Worm (Caenorhabditis elegans) whole organism, L1 larva: ENCODE measurements around the gene nlp-46.

Experiments used
- C04F5.9 ChIP-seq: sonication (generic microtip); optimal IDR thresholded peaks from 2 replicates; lab custom pipeline; 2016; ENCODE audit warnings: missing genetic modification characterization, missing compliant biosample characterization
- C16A3.4 ChIP-seq: fragments of 150-350 bp; optimal IDR thresholded peaks from 2 replicates; lab custom pipeline; 2014; ENCODE audit warnings: missing biosample characterization, missing genetic modification characterization
- F16B12.6 ChIP-seq: fragments of 150-350 bp; optimal IDR thresholded peaks from 2 replicates; lab custom pipeline; 2014; ENCODE audit warnings: missing biosample characterization, missing genetic modification characterization
- Y116A8C.19 ChIP-seq: sonication (generic microtip); optimal IDR thresholded peaks from 2 replicates; lab custom pipeline; 2016; ENCODE audit warnings: missing compliant biosample characterization, missing genetic modification characterization, borderline replicate concordance
- aha-1 ChIP-seq: fragments of 150-350 bp; optimal IDR thresholded peaks from 2 replicates; lab custom pipeline; 2014; ENCODE audit warnings: missing biosample characterization, missing genetic modification characterization
- aly-2 ChIP-seq: fragments of 150-350 bp; optimal IDR thresholded peaks from 2 replicates; lab custom pipeline; 2014; ENCODE audit warnings: missing biosample characterization, missing genetic modification characterization
- ama-1 ChIP-seq: fragments of 150-350 bp; optimal IDR thresholded peaks from 2 replicates; lab custom pipeline; 2014
- blmp-1 ChIP-seq: fragments of 150-350 bp; optimal IDR thresholded peaks from 2 replicates; lab custom pipeline; 2014; ENCODE audit warnings: missing biosample characterization, missing genetic modification characterization
- ceh-63 ChIP-seq: fragments of 200-800 bp; sonication (Bioruptor generic); optimal IDR thresholded peaks from 2 replicates; lab custom pipeline; 2018; ENCODE audit warnings: mild to moderate bottlenecking, missing genetic modification characterization, missing compliant biosample characterization
- ceh-8 ChIP-seq: fragments of 200-800 bp; sonication (Bioruptor generic); optimal IDR thresholded peaks from 2 replicates; lab custom pipeline; 2018; ENCODE audit warnings: mild to moderate bottlenecking, missing genetic modification characterization, moderate library complexity, missing compliant biosample characterization
- ceh-82 ChIP-seq, 3 experiments: fragments of 150-350 bp in 1 of 3; sonication (generic microtip) in 2 of 3; optimal IDR thresholded peaks; 2 replicates each; lab custom pipeline; 2014 to 2017; ENCODE audit warnings: missing biosample characterization in 3 of 3, missing genetic modification characterization in 3 of 3
- ces-1 ChIP-seq: fragments of 150-350 bp; optimal IDR thresholded peaks from 2 replicates; lab custom pipeline; 2014; ENCODE audit warnings: missing biosample characterization, missing genetic modification reagents, missing genetic modification characterization
- efl-1 ChIP-seq, 4 experiments: fragments of 150-350 bp; optimal IDR thresholded peaks in 3 of 4; peaks in 1 of 4; 1 replicate in 1 of 4; 2 replicates in 3 of 4; lab custom pipeline; 2014; ENCODE audit warnings: missing biosample characterization in 2 of 4, missing genetic modification characterization in 2 of 4, missing genetic modification reagents in 2 of 4
- efl-3 ChIP-seq: fragments of 200-800 bp; sonication (Bioruptor generic); optimal IDR thresholded peaks from 2 replicates; lab custom pipeline; 2018; ENCODE audit warnings: mild to moderate bottlenecking, missing genetic modification characterization, missing compliant biosample characterization
- egl-27 ChIP-seq, 2 experiments: fragments of 150-350 bp in 1 of 2; sonication (generic microtip); optimal IDR thresholded peaks; 3 replicates each; lab custom pipeline; 2017 to 2018; ENCODE audit warnings: missing biosample characterization in 2 of 2, missing genetic modification characterization in 2 of 2, missing genetic modification reagents in 2 of 2
- elt-2 ChIP-seq: sonication (generic microtip); optimal IDR thresholded peaks from 2 replicates; lab custom pipeline; 2016; ENCODE audit warnings: missing genetic modification characterization, mild to moderate bottlenecking, inconsistent platforms, missing compliant biosample characterization, missing genetic modification reagents
- elt-3 ChIP-seq, 6 experiments: fragments of 150-350 bp in 1 of 6; sonication (generic microtip); optimal IDR thresholded peaks; 2 replicates each; lab custom pipeline; 2017 to 2018; ENCODE audit warnings: missing biosample characterization in 6 of 6, missing genetic modification characterization in 6 of 6, inconsistent platforms in 1 of 6
- ets-5 ChIP-seq: fragments of 200-800 bp; sonication (Bioruptor generic); IDR thresholded peaks from 2 replicates; pipeline ENCODE4 v1.3.6; 2022; ENCODE audit warnings: missing genetic modification characterization, missing compliant biosample characterization
- fkh-8 ChIP-seq: sonication (generic microtip); optimal IDR thresholded peaks from 2 replicates; lab custom pipeline; 2016; ENCODE audit warnings: mild to moderate bottlenecking, missing genetic modification characterization, missing compliant biosample characterization
- fos-1 ChIP-seq: fragments of 150-350 bp; optimal IDR thresholded peaks from 2 replicates; lab custom pipeline; 2014; ENCODE audit warnings: missing biosample characterization, missing genetic modification characterization
- hlh-17 ChIP-seq: fragments of 200-800 bp; sonication (Bioruptor generic); optimal IDR thresholded peaks from 2 replicates; lab custom pipeline; 2018; ENCODE audit warnings: missing genetic modification characterization, mild to moderate bottlenecking, missing compliant biosample characterization, moderate library complexity, borderline replicate concordance
- hpl-2 ChIP-seq: fragments of 150-350 bp; optimal IDR thresholded peaks from 2 replicates; lab custom pipeline; 2014; ENCODE audit warnings: missing biosample characterization, missing genetic modification reagents, missing genetic modification characterization
- isw-1 ChIP-seq: fragments of 200-800 bp; sonication (Bioruptor generic); IDR thresholded peaks from 2 replicates; pipeline ENCODE4 v1.3.6; 2022; ENCODE audit warnings: missing genetic modification characterization, missing compliant biosample characterization
- jun-1 ChIP-seq: fragments of 150-350 bp; optimal IDR thresholded peaks from 2 replicates; lab custom pipeline; 2014; ENCODE audit warnings: missing biosample characterization, missing genetic modification reagents, missing genetic modification characterization
- lin-13 ChIP-seq: fragments of 150-350 bp; optimal IDR thresholded peaks from 2 replicates; lab custom pipeline; 2014; ENCODE audit warnings: missing biosample characterization, missing genetic modification reagents, missing genetic modification characterization
- lin-14 ChIP-seq: fragments of 200-800 bp; sonication (Bioruptor generic); optimal IDR thresholded peaks from 2 replicates; lab custom pipeline; 2018; ENCODE audit warnings: mild to moderate bottlenecking, missing genetic modification characterization, moderate library complexity, missing compliant biosample characterization
- lin-35 ChIP-seq, 2 experiments: fragments of 150-350 bp; optimal IDR thresholded peaks; 2 replicates each; lab custom pipeline; 2014; ENCODE audit warnings: missing biosample characterization in 2 of 2, missing genetic modification characterization in 2 of 2, missing genetic modification reagents in 2 of 2
- lin-39 ChIP-seq: fragments of 150-350 bp; optimal IDR thresholded peaks from 2 replicates; lab custom pipeline; 2014; ENCODE audit warnings: missing biosample characterization, missing genetic modification reagents, missing genetic modification characterization
- lsy-2 ChIP-seq, 2 experiments: fragments of 150-350 bp; optimal IDR thresholded peaks; 2 replicates each; lab custom pipeline; 2014; ENCODE audit warnings: missing biosample characterization in 2 of 2, missing genetic modification characterization in 2 of 2
- mab-9 ChIP-seq: fragments of 200-800 bp; sonication (Bioruptor generic); IDR thresholded peaks from 2 replicates; pipeline ENCODE4 v1.3.6; 2022; ENCODE audit warnings: missing genetic modification reagents, missing genetic modification characterization, missing compliant biosample characterization
- mdl-1 ChIP-seq, 2 experiments: fragments of 150-350 bp; optimal IDR thresholded peaks; 2 replicates each; lab custom pipeline; 2014 to 2017; ENCODE audit warnings: missing biosample characterization in 2 of 2, missing genetic modification characterization in 2 of 2, inconsistent platforms in 1 of 2
- mep-1 ChIP-seq: fragments of 150-350 bp; optimal IDR thresholded peaks from 2 replicates; lab custom pipeline; 2014; ENCODE audit warnings: missing biosample characterization, missing genetic modification characterization
- nhr-19 ChIP-seq: fragments of 200-800 bp; sonication (Bioruptor generic); conservative IDR thresholded peaks from 2 replicates; pipeline ENCODE4 v1.3.6; 2022; ENCODE audit warnings: missing genetic modification characterization, missing compliant biosample characterization
- nhr-237 ChIP-seq: fragments of 150-350 bp; optimal IDR thresholded peaks from 2 replicates; lab custom pipeline; 2014; ENCODE audit warnings: missing biosample characterization, missing genetic modification characterization
- nhr-28 ChIP-seq: fragments of 150-350 bp; optimal IDR thresholded peaks from 2 replicates; lab custom pipeline; 2014; ENCODE audit warnings: missing biosample characterization, missing genetic modification characterization
- nhr-47 ChIP-seq: sonication (generic microtip); optimal IDR thresholded peaks from 2 replicates; lab custom pipeline; 2016; ENCODE audit warnings: mild to moderate bottlenecking, missing genetic modification characterization, moderate library complexity, missing compliant biosample characterization
- nhr-71 ChIP-seq: sonication (generic microtip); optimal IDR thresholded peaks from 2 replicates; lab custom pipeline; 2016; ENCODE audit warnings: mild to moderate bottlenecking, missing genetic modification characterization, moderate library complexity, missing compliant biosample characterization
- nhr-85 ChIP-seq: sonication (generic microtip); peaks from one replicate; lab custom pipeline; 2016; ENCODE audit warnings: missing genetic modification characterization, inconsistent platforms, missing compliant biosample characterization
- nhr-90 ChIP-seq: sonication (generic microtip); optimal IDR thresholded peaks from 2 replicates; lab custom pipeline; 2016; ENCODE audit warnings: mild to moderate bottlenecking, missing genetic modification characterization, missing compliant biosample characterization; ENCODE audit not compliant: poor library complexity
- pag-3 ChIP-seq: sonication (generic microtip); optimal IDR thresholded peaks from 2 replicates; lab custom pipeline; 2017; ENCODE audit warnings: missing genetic modification characterization, mild to moderate bottlenecking, missing compliant biosample characterization, antibody characterized with exemption, borderline replicate concordance; ENCODE audit not compliant: insufficient read depth
- pax-3 ChIP-seq: fragments of 200-800 bp; sonication (Bioruptor generic); optimal IDR thresholded peaks from 2 replicates; lab custom pipeline; 2018; ENCODE audit warnings: mild to moderate bottlenecking, missing genetic modification characterization, moderate library complexity, missing compliant biosample characterization
- pqm-1 ChIP-seq: sonication (generic microtip); optimal IDR thresholded peaks from 3 replicates; lab custom pipeline; 2017; ENCODE audit warnings: missing biosample characterization, missing genetic modification characterization
- rnt-1 ChIP-seq: sonication (generic microtip); optimal IDR thresholded peaks from 2 replicates; lab custom pipeline; 2016; ENCODE audit warnings: mild to moderate bottlenecking, missing genetic modification characterization, moderate library complexity, missing compliant biosample characterization
- skn-1 ChIP-seq: fragments of 150-350 bp; optimal IDR thresholded peaks from 2 replicates; lab custom pipeline; 2014; ENCODE audit warnings: missing biosample characterization, missing genetic modification characterization
- snu-23 ChIP-seq: sonication (generic microtip); optimal IDR thresholded peaks from 2 replicates; lab custom pipeline; 2016; ENCODE audit warnings: missing genetic modification characterization, missing compliant biosample characterization
- sox-4 ChIP-seq: sonication (generic microtip); optimal IDR thresholded peaks from 2 replicates; lab custom pipeline; 2016; ENCODE audit warnings: missing genetic modification characterization, missing compliant biosample characterization
- sptf-1 ChIP-seq: fragments of 150-350 bp; optimal IDR thresholded peaks from 2 replicates; lab custom pipeline; 2014; ENCODE audit warnings: missing biosample characterization, missing genetic modification characterization
- tlp-1 ChIP-seq: fragments of 150-350 bp; optimal IDR thresholded peaks from 2 replicates; lab custom pipeline; 2014; ENCODE audit warnings: missing biosample characterization, missing genetic modification characterization
- unc-130 ChIP-seq: fragments of 150-350 bp; optimal IDR thresholded peaks from 2 replicates; lab custom pipeline; 2017; ENCODE audit warnings: missing biosample characterization, missing genetic modification characterization, inconsistent platforms
- unc-30 ChIP-seq: sonication (generic microtip); optimal IDR thresholded peaks from 2 replicates; lab custom pipeline; 2017; ENCODE audit warnings: missing biosample characterization, missing genetic modification characterization
- unc-62 ChIP-seq: fragments of 150-350 bp; optimal IDR thresholded peaks from 2 replicates; lab custom pipeline; 2014; ENCODE audit warnings: missing biosample characterization, missing genetic modification reagents, missing genetic modification characterization
- zag-1 ChIP-seq: fragments of 150-350 bp; optimal IDR thresholded peaks from 2 replicates; lab custom pipeline; 2014; ENCODE audit warnings: missing biosample characterization, missing genetic modification characterization
- ztf-11 ChIP-seq, 2 experiments: sonication (generic microtip); optimal IDR thresholded peaks; 2 replicates each; lab custom pipeline; 2016 to 2017; ENCODE audit warnings: missing genetic modification characterization in 2 of 2, missing biosample characterization in 1 of 2, missing compliant biosample characterization in 1 of 2

nlp-46 gene

DNA sequence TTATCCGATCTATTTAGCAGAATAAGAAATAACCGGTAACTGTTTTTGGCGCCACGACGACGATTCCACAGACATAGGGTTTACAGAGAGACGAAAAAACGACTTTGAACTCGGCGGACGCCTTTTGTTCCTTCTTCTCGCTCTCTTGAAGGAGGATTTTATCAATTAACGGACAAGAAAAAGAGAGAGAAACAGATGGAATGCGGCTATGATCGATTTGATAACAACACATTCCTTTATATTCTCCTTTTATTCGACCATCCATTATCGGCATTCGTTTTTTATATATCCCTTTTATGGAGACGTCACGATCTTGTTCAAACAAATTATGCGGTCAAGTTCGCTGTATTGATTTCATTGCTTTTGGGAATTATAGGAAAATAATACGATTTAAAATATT is 42.7 kb upstream of the nlp-46 start:
- no peak for TF ChIP-seq egl-27 (tag; optimal IDR thresholded peaks at IDR 0.05; lab: Kevin White, UChicago)
- peak; percentile 65 for TF ChIP-seq aly-2 (tag; lab: Kevin White, UChicago)
- no peak for TF ChIP-seq tlp-1
- peak; percentile 55 for TF ChIP-seq lin-14
- TF ChIP-seq jun-1 (tag; lab: Kevin White, UChicago) = no peak
- TF ChIP-seq ama-1 (lab: Kevin White, UChicago) = peak; percentile 92
- no peak for TF ChIP-seq pag-3 (tag; lab: Kevin White, UChicago)
- TF ChIP-seq nhr-237 = no peak
- TF ChIP-seq C16A3.4 (tag; lab: Kevin White, UChicago) = peak; percentile 38
- TF ChIP-seq ztf-11 (tag; optimal IDR thresholded peaks at IDR 0.05; lab: Kevin White, UChicago) = no peak
- no peak for TF ChIP-seq nhr-28 (tag; lab: Kevin White, UChicago)
- no peak for TF ChIP-seq hlh-17
- TF ChIP-seq mdl-1 (tag; optimal IDR thresholded peaks at IDR 0.05; lab: Kevin White, UChicago) = peak in 1 of 2 experiments; percentile 16
- no peak for TF ChIP-seq zag-1 (tag; lab: Kevin White, UChicago)
- no peak for TF ChIP-seq C04F5.9 (tag; lab: Kevin White, UChicago)
- peak; percentile 93 for TF ChIP-seq nhr-85 (tag; lab: Kevin White, UChicago)
- peak in 1 of 2 experiments; percentile 55 for TF ChIP-seq lin-35 (GFP tag; optimal IDR thresholded peaks at IDR 0.05; lab: Kevin White, UChicago)
- TF ChIP-seq rnt-1 (tag; lab: Kevin White, UChicago) = no peak
- TF ChIP-seq blmp-1 = peak; percentile 76
- TF ChIP-seq mab-9 (GFP tag; lab: Robert Waterston, UW) = no peak
- TF ChIP-seq lin-39 (tag; lab: Kevin White, UChicago) = no peak
- no peak for TF ChIP-seq unc-130 (tag; lab: Kevin White, UChicago)
- peak; percentile 30 for TF ChIP-seq snu-23
- no peak for TF ChIP-seq ets-5 (GFP tag; lab: Robert Waterston, UW)
- no peak for TF ChIP-seq hpl-2 (GFP tag; lab: Kevin White, UChicago)
- TF ChIP-seq efl-1 (optimal IDR thresholded peaks at IDR 0.05; lab: Kevin White, UChicago) = peak in 1 of 2 experiments; percentile 2
- TF ChIP-seq efl-1 (GFP tag; optimal IDR thresholded peaks at IDR 0.05 in 1 of 2; lab: Kevin White, UChicago) = peak in 1 of 2 experiments; percentile 92
- peak; percentile 52 for TF ChIP-seq lin-13 (GFP tag; lab: Kevin White, UChicago)
- peak; percentile 54 for TF ChIP-seq nhr-19 (GFP tag; lab: Robert Waterston, UW)
- TF ChIP-seq pax-3 (tag; lab: Kevin White, UChicago) = peak; percentile 48
- TF ChIP-seq efl-3 (GFP tag; lab: Kevin White, UChicago) = no peak
- no peak for TF ChIP-seq aha-1
- no peak for TF ChIP-seq sox-4 (tag; lab: Kevin White, UChicago)
- peak; percentile 39 for TF ChIP-seq nhr-47 (tag; lab: Kevin White, UChicago)
- TF ChIP-seq mep-1 (tag; lab: Kevin White, UChicago) = no peak
- no peak for TF ChIP-seq unc-30 (tag; lab: Kevin White, UChicago)
- TF ChIP-seq F16B12.6 (tag; lab: Kevin White, UChicago) = no peak
- no peak for TF ChIP-seq Y116A8C.19 (tag; lab: Kevin White, UChicago)
- TF ChIP-seq skn-1 (tag; lab: Kevin White, UChicago) = no peak
- no peak for TF ChIP-seq ces-1 (GFP tag; lab: Kevin White, UChicago)
- no peak for TF ChIP-seq sptf-1 (tag; lab: Kevin White, UChicago)
- TF ChIP-seq nhr-71 (tag; lab: Kevin White, UChicago) = peak; percentile 66
- TF ChIP-seq elt-3 (tag; optimal IDR thresholded peaks at IDR 0.05; lab: Kevin White, UChicago) = peak; percentile 4 to 90 (median 66)
- TF ChIP-seq nhr-90 (tag; lab: Kevin White, UChicago) = peak; percentile 50
- TF ChIP-seq fkh-8 (tag; lab: Kevin White, UChicago) = no peak
- no peak for TF ChIP-seq ceh-82 (tag; optimal IDR thresholded peaks at IDR 0.05; lab: Kevin White, UChicago)
- TF ChIP-seq elt-2 (tag; lab: Kevin White, UChicago) = no peak
- peak in 1 of 2 experiments; percentile 56 for TF ChIP-seq lsy-2 (tag; optimal IDR thresholded peaks at IDR 0.05; lab: Kevin White, UChicago)
- no peak for TF ChIP-seq ceh-63 (GFP tag; lab: Kevin White, UChicago)
- no peak for TF ChIP-seq unc-62
- peak; percentile 16 for TF ChIP-seq fos-1 (tag; lab: Kevin White, UChicago)
- TF ChIP-seq pqm-1 (tag; lab: Kevin White, UChicago) = no peak
- TF ChIP-seq isw-1 (GFP tag; lab: Robert Waterston, UW) = no peak
- TF ChIP-seq ceh-8 (GFP tag; lab: Kevin White, UChicago) = no peak
